Fruit fly (Drosophila melanogaster) whole organism, embryonic: ENCODE results near the gene CG4733.

ENCODE experiments used
- Abd-B ChIP-seq: fragments of 200-800 bp; sonication (Bioruptor generic); optimal IDR thresholded peaks from 2 replicates; lab custom pipeline; 2018; ENCODE audit warnings: missing biosample characterization, mild to moderate bottlenecking, missing genetic modification characterization, moderate library complexity
- Antp ChIP-seq: fragments of 200-800 bp; sonication (Bioruptor generic); optimal IDR thresholded peaks from 3 replicates; lab custom pipeline; 2016; ENCODE audit warnings: missing biosample characterization, missing genetic modification characterization
- CG10321 ChIP-seq: fragments of 200-800 bp; sonication (Bioruptor generic); IDR thresholded peaks from 2 replicates; pipeline ENCODE4 v1.3.6; 2022; ENCODE audit warnings: missing biosample characterization, missing genetic modification characterization
- CG13296 ChIP-seq: fragments of 200-800 bp; sonication (Bioruptor generic); optimal IDR thresholded peaks from 3 replicates; lab custom pipeline; 2018; ENCODE audit warnings: missing biosample characterization, mild to moderate bottlenecking, missing genetic modification characterization
- CG14014 ChIP-seq: fragments of 200-800 bp; sonication (Bioruptor generic); IDR thresholded peaks from 2 replicates; pipeline ENCODE4 v1.3.6; 2022; ENCODE audit warnings: missing biosample characterization, missing genetic modification characterization
- CG1529 ChIP-seq: fragments of 200-800 bp; sonication (Bioruptor generic); optimal IDR thresholded peaks from 3 replicates; lab custom pipeline; 2018; ENCODE audit warnings: missing biosample characterization, missing genetic modification characterization
- CG18011 ChIP-seq: fragments of 200-800 bp; sonication (Bioruptor generic); optimal IDR thresholded peaks from 2 replicates; lab custom pipeline; 2017; ENCODE audit warnings: missing biosample characterization, missing genetic modification characterization, mild to moderate bottlenecking, moderate library complexity, missing genotype
- CG18262 ChIP-seq: fragments of 200-800 bp; optimal IDR thresholded peaks from 3 replicates; lab custom pipeline; 2019; ENCODE audit warnings: missing biosample characterization, mild to moderate bottlenecking, missing genetic modification characterization, moderate library complexity
- CG2712 ChIP-seq: fragments of 200-800 bp; optimal IDR thresholded peaks from 3 replicates; lab custom pipeline; 2019; ENCODE audit warnings: missing biosample characterization, mild to moderate bottlenecking, missing genetic modification characterization, moderate library complexity
- CG31224 ChIP-seq: fragments of 200-800 bp; sonication (Bioruptor generic); IDR thresholded peaks from 2 replicates; pipeline ENCODE4 v1.3.6; 2022; ENCODE audit warnings: missing biosample characterization, missing genetic modification characterization
- CG3726 ChIP-seq: fragments of 200-800 bp; sonication (Bioruptor generic); IDR thresholded peaks from 3 replicates; pipeline ENCODE4, ENCODE4 v1.3.6; 2022; ENCODE audit warnings: missing biosample characterization, missing genetic modification characterization
- CG3838 ChIP-seq: fragments of 200-800 bp; sonication (Bioruptor generic); optimal IDR thresholded peaks from 3 replicates; lab custom pipeline; 2016; ENCODE audit warnings: missing biosample characterization, missing genetic modification characterization
- CG6683 ChIP-seq: fragments of 200-800 bp; sonication (Bioruptor generic); optimal IDR thresholded peaks from 2 replicates; lab custom pipeline; 2017; ENCODE audit warnings: missing biosample characterization, mild to moderate bottlenecking, missing genetic modification characterization, missing genetic modification reagents
- CG7786 ChIP-seq: fragments of 200-800 bp; sonication (Bioruptor generic); optimal IDR thresholded peaks from 2 replicates; lab custom pipeline; 2016; ENCODE audit warnings: missing biosample characterization, missing genetic modification characterization
- CG8281 ChIP-seq: fragments of 200-800 bp; sonication (Bioruptor generic); optimal IDR thresholded peaks from 2 replicates; lab custom pipeline; 2018; ENCODE audit warnings: missing biosample characterization, mild to moderate bottlenecking, missing genetic modification characterization, moderate library complexity
- CoRest ChIP-seq: fragments of 200-800 bp; sonication (Bioruptor generic); optimal IDR thresholded peaks from 3 replicates; lab custom pipeline; 2018; ENCODE audit warnings: missing biosample characterization, mild to moderate bottlenecking, missing genetic modification characterization, moderate library complexity
- CrebB ChIP-seq: fragments of 200-800 bp; sonication (Bioruptor generic); optimal IDR thresholded peaks from 3 replicates; lab custom pipeline; 2018; ENCODE audit warnings: missing biosample characterization, mild to moderate bottlenecking, missing genetic modification characterization
- Dll ChIP-seq: fragments of 200-800 bp; sonication (Bioruptor generic); IDR thresholded peaks from 4 replicates; pipeline ENCODE4 v1.3.6; 2022; ENCODE audit warnings: missing biosample characterization, missing genetic modification characterization; ENCODE audit not compliant: partially characterized antibody
- Doc2 ChIP-seq: fragments of 200-800 bp; sonication (Bioruptor generic); IDR thresholded peaks from 2 replicates; pipeline ENCODE4 v1.3.6; 2022; ENCODE audit warnings: missing biosample characterization, missing genetic modification characterization
- Doc3 ChIP-seq: fragments of 200-800 bp; sonication (Bioruptor generic); IDR thresholded peaks from 3 replicates; pipeline ENCODE4 v1.3.6; 2022; ENCODE audit warnings: missing biosample characterization, missing genetic modification characterization; ENCODE audit not compliant: partially characterized antibody
- Dref ChIP-seq: fragments of 200-800 bp; sonication (Bioruptor generic); IDR thresholded peaks from 2 replicates; pipeline ENCODE4 v1.3.6; 2022; ENCODE audit warnings: missing biosample characterization, missing genetic modification characterization
- Eip74EF ChIP-seq, 2 experiments: fragments of 200-800 bp in 1 of 2; fragments of >200 bp in 1 of 2; sonication (Bioruptor generic) in 1 of 2; optimal IDR thresholded peaks; 2 replicates each; lab custom pipeline; 2017 to 2019; ENCODE audit warnings: missing biosample characterization in 2 of 2, missing genetic modification characterization in 2 of 2, mild to moderate bottlenecking in 1 of 2, moderate library complexity in 1 of 2
- Fer1 ChIP-seq: fragments of 200-800 bp; sonication (Bioruptor generic); optimal IDR thresholded peaks from 2 replicates; lab custom pipeline; 2017; ENCODE audit warnings: missing biosample characterization, mild to moderate bottlenecking, missing genetic modification characterization
- GATAe ChIP-seq: fragments of 200-800 bp; sonication (Bioruptor generic); conservative IDR thresholded peaks from 2 replicates; pipeline ENCODE4 v1.3.6; 2022; ENCODE audit warnings: missing biosample characterization, missing genetic modification characterization
- Neu2 ChIP-seq: fragments of 200-800 bp; sonication (Bioruptor generic); optimal IDR thresholded peaks from 3 replicates; lab custom pipeline; 2016; ENCODE audit warnings: missing biosample characterization, missing genetic modification characterization, borderline replicate concordance
- Ssrp ChIP-seq: fragments of 200-800 bp; sonication (Bioruptor generic); optimal IDR thresholded peaks from 2 replicates; lab custom pipeline; 2018; ENCODE audit warnings: missing biosample characterization, mild to moderate bottlenecking, missing genetic modification characterization, moderate library complexity
- Trl ChIP-seq, 3 experiments: fragments of >200 bp in 2 of 3; fragments of 200-800 bp in 1 of 3; sonication (Bioruptor generic) in 1 of 3; optimal IDR thresholded peaks; 2 replicates in 1 of 3; 3 replicates in 2 of 3; lab custom pipeline; 2016 to 2017; ENCODE audit warnings: missing biosample characterization in 1 of 3, missing genetic modification characterization in 1 of 3
- ab ChIP-seq: fragments of 200-800 bp; sonication (Bioruptor generic); optimal IDR thresholded peaks from 2 replicates; lab custom pipeline; 2016; ENCODE audit warnings: missing biosample characterization, missing genetic modification characterization
- bowl ChIP-seq: fragments of 200-800 bp; sonication (Bioruptor generic); IDR thresholded peaks from 2 replicates; pipeline ENCODE4 v1.3.6; 2022; ENCODE audit warnings: missing biosample characterization, missing genetic modification characterization
- chinmo ChIP-seq: fragments of 200-800 bp; sonication (Bioruptor generic); IDR thresholded peaks from 4 replicates; pipeline ENCODE4 v1.3.6; 2022; ENCODE audit warnings: missing biosample characterization, missing genetic modification characterization; ENCODE audit not compliant: partially characterized antibody
- chm ChIP-seq: fragments of 200-800 bp; sonication (Bioruptor generic); IDR thresholded peaks from 2 replicates; pipeline ENCODE4 v1.3.6; 2022; ENCODE audit warnings: missing biosample characterization, missing genetic modification characterization
- dm ChIP-seq: fragments of 200-800 bp; sonication (Bioruptor generic); optimal IDR thresholded peaks from 3 replicates; lab custom pipeline; 2016; ENCODE audit warnings: missing biosample characterization, missing genetic modification characterization
- dpn ChIP-seq, 2 experiments: fragments of 200-800 bp; sonication (Bioruptor generic); optimal IDR thresholded peaks; 3 replicates each; lab custom pipeline; 2016; ENCODE audit warnings: missing biosample characterization in 2 of 2, missing genetic modification characterization in 2 of 2
- emc ChIP-seq: fragments of 200-800 bp; sonication (Bioruptor generic); optimal IDR thresholded peaks from 2 replicates; lab custom pipeline; 2016; ENCODE audit warnings: missing biosample characterization, missing genetic modification characterization
- ems ChIP-seq: fragments of 200-800 bp; sonication (Bioruptor generic); optimal IDR thresholded peaks from 3 replicates; lab custom pipeline; 2016; ENCODE audit warnings: missing biosample characterization, missing genetic modification characterization
- fd64A ChIP-seq: fragments of 200-800 bp; sonication (Bioruptor generic); optimal IDR thresholded peaks from 3 replicates; lab custom pipeline; 2018; ENCODE audit warnings: missing biosample characterization, mild to moderate bottlenecking, missing genetic modification characterization
- ftz-f1 ChIP-seq: fragments of 200-800 bp; sonication (Bioruptor generic); optimal IDR thresholded peaks from 2 replicates; lab custom pipeline; 2016; ENCODE audit warnings: missing biosample characterization, missing genetic modification characterization
- gcm2 ChIP-seq: fragments of 200-800 bp; sonication (Bioruptor generic); optimal IDR thresholded peaks from 2 replicates; lab custom pipeline; 2016; ENCODE audit warnings: missing biosample characterization, missing genetic modification characterization
- gro ChIP-seq: fragments of 200-800 bp; sonication (Bioruptor generic); optimal IDR thresholded peaks from 2 replicates; lab custom pipeline; 2016; ENCODE audit warnings: missing biosample characterization, missing genetic modification characterization
- nmo ChIP-seq: fragments of 200-800 bp; sonication (Bioruptor generic); optimal IDR thresholded peaks from 2 replicates; lab custom pipeline; 2018; ENCODE audit warnings: missing biosample characterization, mild to moderate bottlenecking, missing genetic modification characterization, moderate library complexity
- odd ChIP-seq: fragments of 200-800 bp; sonication (Bioruptor generic); optimal IDR thresholded peaks from 2 replicates; lab custom pipeline; 2017; ENCODE audit warnings: missing biosample characterization, mild to moderate bottlenecking, missing genetic modification characterization
- onecut ChIP-seq: fragments of 200-800 bp; sonication (Bioruptor generic); IDR thresholded peaks from 2 replicates; pipeline ENCODE4 v1.3.6; 2022; ENCODE audit warnings: missing biosample characterization, missing genetic modification characterization
- otp ChIP-seq: fragments of 200-800 bp; sonication (Bioruptor generic); IDR thresholded peaks from 3 replicates; pipeline ENCODE4, ENCODE4 v1.3.6; 2022; ENCODE audit warnings: missing biosample characterization, missing genetic modification characterization
- pho ChIP-seq: fragments of 200-800 bp; sonication (Bioruptor generic); optimal IDR thresholded peaks from 2 replicates; lab custom pipeline; 2016; ENCODE audit warnings: missing biosample characterization, missing genetic modification characterization
- so ChIP-seq: fragments of 200-800 bp; sonication (Bioruptor generic); IDR thresholded peaks from 3 replicates; pipeline ENCODE4 v1.3.6; 2022; ENCODE audit warnings: missing biosample characterization, missing genetic modification characterization
- sr ChIP-seq: fragments of 200-800 bp; sonication (Bioruptor generic); IDR thresholded peaks from 3 replicates; pipeline ENCODE4 v1.3.6; 2022; ENCODE audit warnings: missing biosample characterization, missing genetic modification characterization
- tap ChIP-seq: fragments of 200-800 bp; optimal IDR thresholded peaks from 3 replicates; lab custom pipeline; 2019; ENCODE audit warnings: missing biosample characterization, mild to moderate bottlenecking, missing genetic modification characterization, moderate library complexity
- usp ChIP-seq: fragments of >200 bp; optimal IDR thresholded peaks from 2 replicates; lab custom pipeline; 2017; ENCODE audit warnings: missing biosample characterization, missing genetic modification characterization

The CG4733 gene

dm6 chr3R:19860996-19861719 lies 29.3 kb upstream of the CG4733 start, which contains the start of the genes Ire1 and Mrm2:
TSS of gene Ire1 (minus strand) at chr3R:19861291.
TSS of gene Mrm2 (plus strand) at chr3R:19861610.
- TF ChIP-seq CG8281 (tag; lab: Kevin White, UChicago) (peak; percentile 49), ftz-f1 (GFP tag; lab: Kevin White, UChicago) (no peak), sr (GFP tag; lab: Robert Waterston, UW) (0 out of 3 replicates have a peak, but pooled peaks have one; percentile 3), CG6683 (GFP tag; lab: Kevin White, UChicago) (no peak), pho (GFP tag; lab: Kevin White, UChicago) (peak; percentile 90), CG7786 (GFP tag; lab: Kevin White, UChicago) (peak; percentile 86), gro (GFP tag; lab: Kevin White, UChicago) (peak; percentile 90), Abd-B (GFP tag; lab: Kevin White, UChicago) (peak; percentile 87), CG18262 (tag; lab: Kevin White, UChicago) (peak; percentile 71), emc (GFP tag; lab: Kevin White, UChicago) (peak; percentile 75), Eip74EF (GFP tag; optimal IDR thresholded peaks at IDR 0.05; lab: Kevin White, UChicago) (peak in 1 of 2 experiments; percentile 98), CG31224 (GFP tag; lab: Robert Waterston, UW) (peak; percentile 58; the same call in 1 of the 2 replicates), dm (GFP tag; lab: Kevin White, UChicago) (peak; percentile 90), CG3838 (GFP tag; lab: Kevin White, UChicago) (no peak), Dll (GFP tag; lab: Robert Waterston, UW) (peak; percentile 80; the same call in 3 of the 4 replicates), chinmo (peak; percentile 80; the same call in 1 of the 4 replicates), Doc2 (GFP tag; lab: Robert Waterston, UW) (no peak), bowl (0 out of 2 replicates have a peak, but pooled peaks have one; percentile 42), odd (GFP tag; lab: Kevin White, UChicago) (peak; percentile 45), CG10321 (GFP tag; lab: Robert Waterston, UW) (no peak), Antp (peak; percentile 90), otp (GFP tag; lab: Robert Waterston, UW) (0 out of 3 replicates have a peak, but pooled peaks have one; percentile 36), Trl (optimal IDR thresholded peaks at IDR 0.05; lab: Kevin White, UChicago) (peak; percentile 75 to 91), Trl (GFP tag; optimal IDR thresholded peaks at IDR 0.05; lab: Kevin White, UChicago) (peak; percentile 86), ab (GFP tag; lab: Kevin White, UChicago) (peak; percentile 87), Fer1 (peak; percentile 57), Neu2 (GFP tag; lab: Kevin White, UChicago) (no peak), CG2712 (peak; percentile 83), CG1529 (GFP tag; lab: Kevin White, UChicago) (no peak), fd64A (GFP tag; lab: Kevin White, UChicago) (no peak), CoRest (tag; lab: Kevin White, UChicago) (peak; percentile 87), usp (GFP tag; lab: Kevin White, UChicago) (no peak), CG13296 (peak; percentile 45), onecut (peak; percentile 70), CG14014 (peak; percentile 83), CrebB (tag; lab: Kevin White, UChicago) (peak; percentile 55), so (GFP tag; lab: Robert Waterston, UW) (no peak), ems (peak; percentile 72), tap (tag; lab: Kevin White, UChicago) (no peak), chm (peak; percentile 57; the same call in 1 of the 2 replicates), Doc3 (GFP tag; lab: Robert Waterston, UW) (peak; percentile 62), CG3726 (GFP tag; lab: Robert Waterston, UW) (0 out of 3 replicates have a peak, but pooled peaks have one; percentile 58), Ssrp (tag; lab: Kevin White, UChicago) (peak; percentile 77), Dref (peak; percentile 73), CG18011 (peak; percentile 44), nmo (peak; percentile 92), GATAe (GFP tag; lab: Robert Waterston, UW) (peak; percentile 39; the same call in 1 of the 2 replicates), dpn (GFP tag; optimal IDR thresholded peaks at IDR 0.05; lab: Kevin White, UChicago) (peak; percentile 84 to 93), gcm2 (GFP tag; lab: Kevin White, UChicago) (peak; percentile 78)
